Worm (Caenorhabditis elegans) whole organism, L4 larva: ENCODE measurements around the gene pqn-39.

Experiments used
- D1046.2 ChIP-seq: fragments of 200-800 bp; sonication (Bioruptor generic); IDR thresholded peaks from 2 replicates; pipeline ENCODE4 v1.3.6; 2022; ENCODE audit warnings: missing genetic modification characterization, missing compliant biosample characterization
- F44E2.7 ChIP-seq: fragments of 200-800 bp; sonication (Bioruptor generic); IDR thresholded peaks from 2 replicates; pipeline ENCODE4 v2.1.2; 2022; ENCODE audit warnings: missing genetic modification characterization, missing compliant biosample characterization
- T26A8.4 ChIP-seq: fragments of 200-800 bp; sonication (Bioruptor generic); IDR thresholded peaks from 2 replicates; pipeline ENCODE4 v1.3.6; 2022; ENCODE audit warnings: missing genetic modification characterization, missing compliant biosample characterization
- aha-1 ChIP-seq: fragments of 150-350 bp; peaks from one replicate; lab custom pipeline; 2014; ENCODE audit warnings: missing biosample characterization, missing genetic modification characterization
- ceh-28 ChIP-seq: fragments of 150-350 bp; optimal IDR thresholded peaks from 2 replicates; lab custom pipeline; 2014; ENCODE audit warnings: missing biosample characterization, missing genetic modification reagents, missing genetic modification characterization
- cey-2 ChIP-seq: sonication (generic microtip); optimal IDR thresholded peaks from 3 replicates; lab custom pipeline; 2017; ENCODE audit warnings: missing genetic modification characterization, mild to moderate bottlenecking, missing compliant biosample characterization, antibody characterized with exemption, borderline replicate concordance; ENCODE audit not compliant: insufficient read depth
- daf-12 ChIP-seq: fragments of 150-350 bp; optimal IDR thresholded peaks from 2 replicates; lab custom pipeline; 2014; ENCODE audit warnings: missing biosample characterization, missing genetic modification reagents, missing genetic modification characterization
- daf-16 ChIP-seq, 3 experiments: sonication (generic microtip); optimal IDR thresholded peaks; 2 replicates each; lab custom pipeline; 2016 to 2017; ENCODE audit warnings: missing genetic modification characterization in 3 of 3, missing genetic modification reagents in 3 of 3, mild to moderate bottlenecking in 2 of 3, missing compliant biosample characterization in 2 of 3, missing biosample characterization in 1 of 3, moderate library complexity in 1 of 3
- dmd-6 ChIP-seq: fragments of 200-800 bp; sonication (Bioruptor generic); IDR thresholded peaks from 2 replicates; pipeline ENCODE4 v1.3.6; 2022; ENCODE audit warnings: missing genetic modification reagents, missing genetic modification characterization, missing compliant biosample characterization
- dmd-9 ChIP-seq: fragments of 200-800 bp; sonication (Bioruptor generic); IDR thresholded peaks from 2 replicates; pipeline ENCODE4 v1.3.6; 2022; ENCODE audit warnings: missing genetic modification reagents, missing genetic modification characterization, missing compliant biosample characterization
- dve-1 ChIP-seq: sonication (generic microtip); optimal IDR thresholded peaks from 2 replicates; lab custom pipeline; 2017; ENCODE audit warnings: antibody characterized with exemption, mild to moderate bottlenecking, missing genetic modification characterization, missing compliant biosample characterization; ENCODE audit not compliant: insufficient read depth
- fkh-10 ChIP-seq: fragments of 150-350 bp; optimal IDR thresholded peaks from 2 replicates; lab custom pipeline; 2014; ENCODE audit warnings: missing biosample characterization, missing genetic modification reagents, missing genetic modification characterization
- hif-1 ChIP-seq, 2 experiments: sonication (generic microtip); optimal IDR thresholded peaks; 2 replicates each; lab custom pipeline; 2016 to 2017; ENCODE audit warnings: missing compliant biosample characterization in 2 of 2, missing genetic modification characterization in 2 of 2, missing genetic modification reagents in 2 of 2, missing genotype in 2 of 2, mild to moderate bottlenecking in 1 of 2
- hlh-11 ChIP-seq: fragments of 200-800 bp; sonication (Bioruptor generic); optimal IDR thresholded peaks from 2 replicates; lab custom pipeline; 2018; ENCODE audit warnings: mild to moderate bottlenecking, missing genetic modification characterization, missing compliant biosample characterization
- hlh-30 ChIP-seq: sonication (generic microtip); optimal IDR thresholded peaks from 2 replicates; lab custom pipeline; 2017; ENCODE audit warnings: antibody characterized with exemption, mild to moderate bottlenecking, missing genetic modification characterization, missing compliant biosample characterization; ENCODE audit not compliant: insufficient read depth
- hmg-1.1 ChIP-seq: fragments of 200-800 bp; sonication (Bioruptor generic); IDR thresholded peaks from 2 replicates; pipeline ENCODE4 v1.3.6; 2022; ENCODE audit warnings: missing genetic modification reagents, missing genetic modification characterization, missing compliant biosample characterization
- lir-3 ChIP-seq: sonication (generic microtip); optimal IDR thresholded peaks from 2 replicates; lab custom pipeline; 2016; ENCODE audit warnings: mild to moderate bottlenecking, missing genetic modification characterization, missing compliant biosample characterization
- lsy-2 ChIP-seq, 2 experiments: fragments of 150-350 bp in 1 of 2; sonication (generic microtip) in 1 of 2; optimal IDR thresholded peaks; 2 replicates each; lab custom pipeline; 2014 to 2017; ENCODE audit warnings: missing biosample characterization in 2 of 2, missing genetic modification characterization in 2 of 2
- mdl-1 ChIP-seq, 2 experiments: fragments of 150-350 bp in 1 of 2; sonication (generic microtip) in 1 of 2; optimal IDR thresholded peaks; 2 replicates each; lab custom pipeline; 2014 to 2017; ENCODE audit warnings: missing biosample characterization in 2 of 2, missing genetic modification characterization in 2 of 2
- mep-1 ChIP-seq: fragments of 150-350 bp; sonication (generic microtip); optimal IDR thresholded peaks from 3 replicates; lab custom pipeline; 2014; ENCODE audit warnings: missing biosample characterization, missing genetic modification characterization
- mes-2 ChIP-seq: sonication (generic microtip); optimal IDR thresholded peaks from 2 replicates; lab custom pipeline; 2016; ENCODE audit warnings: missing genotype, mild to moderate bottlenecking, missing genetic modification characterization, missing compliant biosample characterization; ENCODE audit not compliant: poor library complexity, severe bottlenecking
- mxl-3 ChIP-seq: fragments of 200-800 bp; sonication (Bioruptor generic); optimal IDR thresholded peaks from 2 replicates; lab custom pipeline; 2018; ENCODE audit warnings: mild to moderate bottlenecking, missing genetic modification characterization, missing compliant biosample characterization
- nhr-102 ChIP-seq: sonication (generic microtip); optimal IDR thresholded peaks from 2 replicates; lab custom pipeline; 2016; ENCODE audit warnings: mild to moderate bottlenecking, missing genetic modification characterization, moderate library complexity, missing compliant biosample characterization
- nhr-11 ChIP-seq: fragments of 150-350 bp; optimal IDR thresholded peaks from 2 replicates; lab custom pipeline; 2014; ENCODE audit warnings: missing biosample characterization, missing genetic modification characterization
- nhr-25 ChIP-seq: sonication (generic microtip); optimal IDR thresholded peaks from 2 replicates; lab custom pipeline; 2017; ENCODE audit warnings: missing genetic modification characterization, mild to moderate bottlenecking, missing compliant biosample characterization, antibody characterized with exemption, moderate library complexity, borderline replicate concordance; ENCODE audit not compliant: insufficient read depth
- nhr-28 ChIP-seq: fragments of 150-350 bp; optimal IDR thresholded peaks from 2 replicates; lab custom pipeline; 2014; ENCODE audit warnings: missing biosample characterization, missing genetic modification characterization
- nhr-41 ChIP-seq: fragments of 200-800 bp; sonication (Bioruptor generic); IDR thresholded peaks from 2 replicates; pipeline ENCODE4 v1.3.6; 2022; ENCODE audit warnings: missing genetic modification reagents, missing genetic modification characterization, missing compliant biosample characterization
- nhr-48 ChIP-seq: sonication (generic microtip); optimal IDR thresholded peaks from 2 replicates; lab custom pipeline; 2016; ENCODE audit warnings: mild to moderate bottlenecking, missing genetic modification characterization, missing compliant biosample characterization
- nhr-6 ChIP-seq: fragments of 150-350 bp; optimal IDR thresholded peaks from 2 replicates; lab custom pipeline; 2014; ENCODE audit warnings: missing biosample characterization, missing genetic modification characterization
- nhr-76 ChIP-seq: fragments of 150-350 bp; optimal IDR thresholded peaks from 2 replicates; lab custom pipeline; 2014; ENCODE audit warnings: missing biosample characterization, missing genetic modification characterization
- nhr-77 ChIP-seq: fragments of 150-350 bp; optimal IDR thresholded peaks from 2 replicates; lab custom pipeline; 2014; ENCODE audit warnings: missing biosample characterization, missing genetic modification characterization
- pha-4 ChIP-seq, 2 experiments: fragments of 150-350 bp in 1 of 2; fragments of 200-800 bp in 1 of 2; sonication (Bioruptor generic) in 1 of 2; IDR thresholded peaks in 1 of 2; optimal IDR thresholded peaks in 1 of 2; 2 replicates each; pipeline versions ENCODE4 v1.3.6 to Lab custom; 2014 to 2022; ENCODE audit warnings: missing genetic modification characterization in 2 of 2, missing genetic modification reagents in 2 of 2, missing biosample characterization in 1 of 2, missing compliant biosample characterization in 1 of 2
- php-3 ChIP-seq: fragments of 200-800 bp; sonication (Bioruptor generic); IDR thresholded peaks from 2 replicates; pipeline ENCODE4 v1.3.6; 2022; ENCODE audit warnings: missing genetic modification reagents, missing genetic modification characterization, missing compliant biosample characterization
- pqm-1 ChIP-seq: sonication (generic microtip); optimal IDR thresholded peaks from 2 replicates; lab custom pipeline; 2017; ENCODE audit warnings: missing biosample characterization, missing genetic modification characterization
- rbr-2 ChIP-seq: sonication (generic microtip); optimal IDR thresholded peaks from 2 replicates; lab custom pipeline; 2016; ENCODE audit warnings: missing genotype, missing genetic modification characterization, missing compliant biosample characterization
- sdz-12 ChIP-seq: fragments of 200-800 bp; sonication (Bioruptor generic); optimal IDR thresholded peaks from 2 replicates; lab custom pipeline; 2018; ENCODE audit warnings: mild to moderate bottlenecking, missing genetic modification characterization, missing compliant biosample characterization
- unc-62 ChIP-seq, 3 experiments: fragments of 150-350 bp in 1 of 3; sonication (generic microtip); optimal IDR thresholded peaks in 2 of 3; peaks in 1 of 3; 1 replicate in 1 of 3; 2 replicates in 2 of 3; lab custom pipeline; 2014 to 2017; ENCODE audit warnings: missing biosample characterization in 3 of 3, missing genetic modification characterization in 3 of 3, missing genetic modification reagents in 3 of 3, missing genotype in 1 of 3
- zfp-2 ChIP-seq: sonication (generic microtip); optimal IDR thresholded peaks from 2 replicates; lab custom pipeline; 2016; ENCODE audit warnings: mild to moderate bottlenecking, missing genetic modification characterization, missing compliant biosample characterization

pqn-39 gene

ce11 chrX:14001494-14001974 is 33.1 kb upstream of the pqn-39 start, which contains the start of gene cytb-5.1:
Gene cytb-5.1, plus strand, starts transcription at chrX:14001924.
- peak; percentile 80 for TF ChIP-seq hlh-11 (tag; lab: Kevin White, UChicago)
- peak; percentile 58 for TF ChIP-seq dmd-6 (GFP tag; lab: Robert Waterston, UW)
- no peak for TF ChIP-seq nhr-41 (GFP tag; lab: Robert Waterston, UW)
- peak; percentile 71 for TF ChIP-seq hlh-30 (tag; lab: Kevin White, UChicago)
- TF ChIP-seq mxl-3 (GFP tag; lab: Kevin White, UChicago) = peak; percentile 18
- TF ChIP-seq aha-1 (tag; lab: Kevin White, UChicago) = peak; percentile 39
- 0 out of 2 replicates have a peak, but pooled peaks have one; percentile 18 for TF ChIP-seq php-3
- no peak for TF ChIP-seq ceh-28 (tag; lab: Kevin White, UChicago)
- TF ChIP-seq lir-3 (tag; lab: Kevin White, UChicago) = no peak
- TF ChIP-seq nhr-102 (tag; lab: Kevin White, UChicago) = peak; percentile 84
- TF ChIP-seq nhr-6 = peak; percentile 67
- TF ChIP-seq zfp-2 (tag; lab: Kevin White, UChicago) = no peak
- TF ChIP-seq T26A8.4 (GFP tag; lab: Robert Waterston, UW) = no peak
- peak; percentile 34 for TF ChIP-seq nhr-48 (tag; lab: Kevin White, UChicago)
- peak; percentile 36 for TF ChIP-seq nhr-77 (tag; lab: Kevin White, UChicago)
- peak; percentile 39; the same call in 1 of the 2 replicates for TF ChIP-seq pha-4 (GFP tag; IDR thresholded peaks at IDR 0.05; lab: Robert Waterston, UW)
- peak; percentile 58 for TF ChIP-seq pha-4 (tag; optimal IDR thresholded peaks at IDR 0.05; lab: Kevin White, UChicago)
- peak; percentile 30 for TF ChIP-seq mes-2
- no peak for TF ChIP-seq nhr-76 (tag; lab: Kevin White, UChicago)
- TF ChIP-seq unc-62 (GFP tag; optimal IDR thresholded peaks at IDR 0.05 in 1 of 2; lab: Kevin White, UChicago) = peak in 1 of 2 experiments; percentile 70
- TF ChIP-seq unc-62 (tag; optimal IDR thresholded peaks at IDR 0.05; lab: Kevin White, UChicago) = no peak
- TF ChIP-seq nhr-28 (tag; lab: Kevin White, UChicago) = peak; percentile 94
- peak; percentile 15 for TF ChIP-seq nhr-11 (tag; lab: Kevin White, UChicago)
- TF ChIP-seq F44E2.7 (GFP tag; lab: Robert Waterston, UW) = no peak
- peak in 1 of 2 experiments; percentile 7 for TF ChIP-seq daf-16 (GFP tag; optimal IDR thresholded peaks at IDR 0.05; lab: Kevin White, UChicago)
- TF ChIP-seq daf-16 (tag; optimal IDR thresholded peaks at IDR 0.05; lab: Kevin White, UChicago) = peak; percentile 86
- peak; percentile 69 for TF ChIP-seq pqm-1 (tag; lab: Kevin White, UChicago)
- TF ChIP-seq mep-1 (tag; lab: Kevin White, UChicago) = peak; percentile 67
- TF ChIP-seq daf-12 (tag; lab: Kevin White, UChicago) = no peak
- TF ChIP-seq rbr-2 (tag; lab: Kevin White, UChicago) = peak; percentile 16
- peak; percentile 4 for TF ChIP-seq nhr-25
- TF ChIP-seq dve-1 = peak; percentile 68
- TF ChIP-seq D1046.2 (GFP tag; lab: Robert Waterston, UW) = no peak
- TF ChIP-seq dmd-9 (GFP tag; lab: Robert Waterston, UW) = no peak
- peak; percentile 5 to 58 for TF ChIP-seq lsy-2 (tag; optimal IDR thresholded peaks at IDR 0.05; lab: Kevin White, UChicago)
- TF ChIP-seq hif-1 (tag; optimal IDR thresholded peaks at IDR 0.05; lab: Kevin White, UChicago) = peak in 1 of 2 experiments; percentile 2
- TF ChIP-seq fkh-10 (GFP tag; lab: Kevin White, UChicago) = no peak
- TF ChIP-seq mdl-1 (tag; optimal IDR thresholded peaks at IDR 0.05; lab: Kevin White, UChicago) = peak in 1 of 2 experiments; percentile 75
- no peak for TF ChIP-seq cey-2
- no peak for TF ChIP-seq sdz-12 (GFP tag; lab: Kevin White, UChicago)
- peak; percentile 54; the same call in 1 of the 2 replicates for TF ChIP-seq hmg-1.1
